Worm (Caenorhabditis elegans) whole organism, L3 larva: ENCODE data around the gene dsh-1.

ENCODE experiments used
- aly-2 ChIP-seq: fragments of 150-350 bp; optimal IDR thresholded peaks from 2 replicates; lab custom pipeline; 2014; ENCODE audit warnings: missing biosample characterization, missing genetic modification characterization
- ama-1 ChIP-seq: fragments of 150-350 bp; optimal IDR thresholded peaks from 2 replicates; lab custom pipeline; 2018
- ceh-16 ChIP-seq: sonication (generic microtip); optimal IDR thresholded peaks from 2 replicates; lab custom pipeline; 2017; ENCODE audit warnings: missing biosample characterization, missing genetic modification characterization
- ceh-28 ChIP-seq: fragments of 150-350 bp; optimal IDR thresholded peaks from 2 replicates; lab custom pipeline; 2014; ENCODE audit warnings: missing biosample characterization, missing genetic modification reagents, missing genetic modification characterization
- fkh-2 ChIP-seq: fragments of 150-350 bp; optimal IDR thresholded peaks from 2 replicates; lab custom pipeline; 2014; ENCODE audit warnings: missing biosample characterization, missing genetic modification reagents, missing genetic modification characterization
- mdl-1 ChIP-seq: fragments of 150-350 bp; optimal IDR thresholded peaks from 2 replicates; lab custom pipeline; 2014; ENCODE audit warnings: missing biosample characterization, missing genetic modification characterization
- nhr-11 ChIP-seq: fragments of 150-350 bp; optimal IDR thresholded peaks from 2 replicates; lab custom pipeline; 2014; ENCODE audit warnings: missing biosample characterization, missing genetic modification characterization
- nhr-28 ChIP-seq: fragments of 150-350 bp; optimal IDR thresholded peaks from 2 replicates; lab custom pipeline; 2014; ENCODE audit warnings: missing biosample characterization, missing genetic modification characterization
- unc-62 ChIP-seq: fragments of 150-350 bp; sonication (generic microtip); optimal IDR thresholded peaks from 4 replicates; lab custom pipeline; 2014; ENCODE audit warnings: missing biosample characterization, missing genetic modification reagents, missing genetic modification characterization

DNA sequence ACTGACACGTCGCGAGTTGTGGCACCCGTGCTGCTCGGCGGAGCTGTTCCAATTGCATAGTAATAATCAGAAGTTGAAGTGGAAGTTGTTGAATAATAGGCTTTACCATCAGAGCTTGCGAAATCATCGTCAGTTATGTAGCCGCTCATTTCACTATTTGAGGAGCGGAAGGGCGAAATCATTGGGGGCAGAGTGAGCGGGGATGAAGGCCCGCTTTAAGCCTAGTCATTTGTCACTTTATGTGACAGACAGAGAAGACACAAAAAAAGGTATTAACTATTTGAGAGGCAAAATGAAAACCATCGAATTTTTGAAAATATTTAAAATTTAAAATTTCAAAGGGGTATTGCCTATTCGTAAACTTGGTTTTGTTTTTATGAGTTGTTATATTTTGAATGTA, 6.8 kb downstream of the dsh-1 start:
- TF ChIP-seq fkh-2 (tag; lab: Kevin White, UChicago) = no peak
- TF ChIP-seq nhr-11 (tag; lab: Kevin White, UChicago) = no peak
- TF ChIP-seq unc-62 (GFP tag; lab: Kevin White, UChicago) = no peak
- no peak for TF ChIP-seq nhr-28
- TF ChIP-seq ama-1 (lab: Kevin White, UChicago) = no peak
- TF ChIP-seq mdl-1 (tag; lab: Kevin White, UChicago) = no peak
- no peak for TF ChIP-seq aly-2 (tag; lab: Kevin White, UChicago)
- no peak for TF ChIP-seq ceh-16 (tag; lab: Kevin White, UChicago)
- no peak for TF ChIP-seq ceh-28 (tag; lab: Kevin White, UChicago)
